Worm (Caenorhabditis elegans) whole organism, midembryonic: ENCODE results near the gene srg-24.

ENCODE experiments used
- T22C8.4 ChIP-seq: fragments of 200-800 bp; sonication (Bioruptor generic); IDR thresholded peaks from 2 replicates; pipeline ENCODE4 v1.3.6; 2022; ENCODE audit warnings: missing genetic modification characterization, missing compliant biosample characterization
- cog-1 ChIP-seq: sonication (generic microtip); optimal IDR thresholded peaks from 2 replicates; lab custom pipeline; 2016; ENCODE audit warnings: missing genetic modification characterization, missing compliant biosample characterization
- klf-2 ChIP-seq: fragments of 200-800 bp; sonication (Bioruptor generic); conservative IDR thresholded peaks from 2 replicates; pipeline ENCODE4 v1.3.6; 2022; ENCODE audit warnings: missing genetic modification reagents, missing genetic modification characterization, missing compliant biosample characterization
- med-1 ChIP-seq: sonication (generic microtip); optimal IDR thresholded peaks from 2 replicates; lab custom pipeline; 2017; ENCODE audit warnings: missing genetic modification characterization, mild to moderate bottlenecking, missing compliant biosample characterization, antibody characterized with exemption, missing genetic modification reagents; ENCODE audit not compliant: insufficient read depth
- ref-1 ChIP-seq: fragments of 200-800 bp; sonication (Bioruptor generic); conservative IDR thresholded peaks from 2 replicates; pipeline ENCODE4 v1.3.6; 2022; ENCODE audit warnings: missing genetic modification reagents, missing genetic modification characterization, missing compliant biosample characterization
- tab-1 ChIP-seq: fragments of 200-800 bp; sonication (Bioruptor generic); IDR thresholded peaks from 2 replicates; pipeline ENCODE4 v1.3.6; 2022; ENCODE audit warnings: missing genetic modification characterization, missing compliant biosample characterization
- ztf-29 ChIP-seq: fragments of 200-800 bp; sonication (Bioruptor generic); IDR thresholded peaks from 2 replicates; pipeline ENCODE4 v1.3.6; 2022; ENCODE audit warnings: missing genetic modification reagents, missing genetic modification characterization, missing compliant biosample characterization

ce11 chrII:3054622-3055021 lies 45.8 kb downstream of the srg-24 start:
- TF ChIP-seq ref-1 (GFP tag; lab: Robert Waterston, UW) (no peak), med-1 (GFP tag; lab: Kevin White, UChicago) (no peak), klf-2 (GFP tag; lab: Robert Waterston, UW) (no peak), ztf-29 (GFP tag; lab: Robert Waterston, UW) (no peak), cog-1 (no peak), T22C8.4 (GFP tag; lab: Robert Waterston, UW) (no peak), tab-1 (GFP tag; lab: Robert Waterston, UW) (no peak)
